Worm (Caenorhabditis elegans): ENCODE measurements around the gene C10B5.3.

Gene C10B5.3

DNA sequence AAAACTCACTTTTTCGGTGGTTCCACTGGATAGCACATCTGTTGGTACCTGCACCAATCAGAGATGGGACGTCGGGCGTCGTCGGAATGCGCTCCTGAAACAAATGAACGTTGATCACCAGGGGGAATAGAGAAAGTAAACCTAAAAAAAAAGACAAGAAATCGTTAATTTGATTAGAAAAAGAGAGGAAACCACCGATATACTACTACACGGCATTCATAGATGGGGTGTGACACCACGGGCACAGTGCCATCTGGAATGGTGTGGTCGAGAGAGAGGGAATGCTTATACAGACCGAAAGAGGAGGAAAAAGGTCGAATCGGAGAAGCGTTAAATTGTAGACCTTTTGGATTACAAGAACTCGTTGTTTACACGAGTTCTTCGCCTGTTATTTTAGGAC lies at the start of gene C10B5.3:
C10B5.3 (minus strand) TSS at position 101 of the 400 bp plus-strand sequence.
- TF ChIP-seq klf-2 (GFP tag; conservative IDR thresholded peaks at IDR 0.05) (no peak), ztf-23 (GFP tag; IDR thresholded peaks at IDR 0.05) (0 out of 2 replicates have a peak, but pooled peaks have one; percentile 15)

DNA sequence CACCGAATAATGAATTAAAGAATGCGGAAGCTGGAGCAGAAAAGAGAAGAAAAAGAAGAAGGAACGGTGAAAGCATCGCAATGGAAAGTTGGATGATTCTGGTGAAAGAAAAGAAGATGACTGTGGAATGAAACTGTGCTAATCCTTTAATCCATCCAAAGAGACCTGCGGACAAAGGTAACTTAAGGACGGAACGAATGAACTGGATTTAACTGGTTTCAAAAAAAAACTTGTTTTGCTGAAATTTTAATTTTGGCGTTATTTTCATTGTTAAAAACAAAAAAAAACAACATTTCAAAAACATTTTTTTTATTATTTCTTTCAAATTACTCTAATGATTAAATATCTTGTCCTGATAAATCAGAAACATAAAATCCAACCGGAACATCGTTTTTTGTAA lies 48.9 kb upstream of the C10B5.3 start, which contains the start of gene grl-12:
grl-12 (minus strand) TSS at position 101 of the 400 bp plus-strand sequence.
- TF ChIP-seq cog-1 (tag; optimal IDR thresholded peaks at IDR 0.05) (no peak), ref-1 (GFP tag; conservative IDR thresholded peaks at IDR 0.05) (no peak), ztf-29 (GFP tag; IDR thresholded peaks at IDR 0.05) (no peak), tab-1 (GFP tag; IDR thresholded peaks at IDR 0.05) (no peak), klf-2 (GFP tag; conservative IDR thresholded peaks at IDR 0.05) (no peak), ztf-23 (GFP tag; IDR thresholded peaks at IDR 0.05) (no peak), med-1 (GFP tag; optimal IDR thresholded peaks at IDR 0.05; ENCODE audit: insufficient read depth) (no peak), T22C8.4 (GFP tag; IDR thresholded peaks at IDR 0.05) (no peak), flt-1 (GFP tag; IDR thresholded peaks at IDR 0.05) (no peak)

DNA sequence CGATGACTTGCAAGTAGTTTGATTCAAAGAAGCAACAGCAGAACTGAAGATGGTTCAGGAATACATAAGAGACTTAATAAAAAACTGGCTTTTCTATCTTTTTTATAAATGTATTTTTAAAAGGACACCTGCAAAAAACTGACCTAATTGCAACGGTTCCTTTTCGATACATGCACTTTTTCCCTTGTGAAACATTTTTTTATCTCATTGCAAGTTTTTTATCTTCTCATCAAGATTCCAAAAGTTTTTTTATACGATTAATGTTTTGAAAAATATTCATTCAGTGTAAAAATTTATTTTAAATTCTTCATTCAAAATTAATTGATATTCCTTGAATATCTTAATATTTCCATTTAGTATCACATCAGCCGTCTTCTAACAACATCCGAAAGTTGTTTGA lies 47.6 kb upstream of the C10B5.3 start, which contains the start of gene oac-29:
oac-29 (minus strand) TSS at position 101 of the 400 bp plus-strand sequence.
- TF ChIP-seq T22C8.4 (GFP tag; IDR thresholded peaks at IDR 0.05) (no peak), tab-1 (GFP tag; IDR thresholded peaks at IDR 0.05) (no peak), ztf-29 (GFP tag; IDR thresholded peaks at IDR 0.05) (no peak), ref-1 (GFP tag; conservative IDR thresholded peaks at IDR 0.05) (no peak)

DNA sequence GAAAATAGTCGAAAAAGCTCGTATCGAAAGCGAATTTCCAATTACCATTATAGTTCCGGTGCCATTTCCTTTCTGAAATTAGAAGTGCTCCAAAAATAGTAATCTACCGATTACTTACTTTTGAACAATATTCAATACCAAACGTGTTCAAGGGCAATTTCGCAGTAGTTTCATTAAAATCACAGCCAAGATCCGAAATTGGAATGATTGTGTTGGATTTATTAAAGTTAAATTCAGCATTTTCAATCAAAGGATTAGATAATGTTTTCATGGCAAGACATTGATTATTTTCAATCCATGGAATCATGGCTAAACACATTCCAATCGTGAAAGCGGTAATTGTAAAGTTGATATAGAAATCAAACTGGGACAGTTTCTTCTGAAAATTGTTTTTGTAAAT lies 44.8 kb upstream of the C10B5.3 start:
- no peak for TF ChIP-seq klf-2 (GFP tag; conservative IDR thresholded peaks at IDR 0.05)
- TF ChIP-seq T22C8.4 (GFP tag; IDR thresholded peaks at IDR 0.05) = no peak
- no peak for TF ChIP-seq ref-1 (GFP tag; conservative IDR thresholded peaks at IDR 0.05)
- TF ChIP-seq ztf-23 (GFP tag; IDR thresholded peaks at IDR 0.05) = no peak
- TF ChIP-seq flt-1 (GFP tag; IDR thresholded peaks at IDR 0.05) = no peak
- no peak for TF ChIP-seq tab-1 (GFP tag; IDR thresholded peaks at IDR 0.05)
- TF ChIP-seq ztf-29 (GFP tag; IDR thresholded peaks at IDR 0.05) = no peak
- no peak for TF ChIP-seq med-1 (GFP tag; optimal IDR thresholded peaks at IDR 0.05; ENCODE audit: insufficient read depth)
- TF ChIP-seq cog-1 (tag; optimal IDR thresholded peaks at IDR 0.05) = no peak

DNA sequence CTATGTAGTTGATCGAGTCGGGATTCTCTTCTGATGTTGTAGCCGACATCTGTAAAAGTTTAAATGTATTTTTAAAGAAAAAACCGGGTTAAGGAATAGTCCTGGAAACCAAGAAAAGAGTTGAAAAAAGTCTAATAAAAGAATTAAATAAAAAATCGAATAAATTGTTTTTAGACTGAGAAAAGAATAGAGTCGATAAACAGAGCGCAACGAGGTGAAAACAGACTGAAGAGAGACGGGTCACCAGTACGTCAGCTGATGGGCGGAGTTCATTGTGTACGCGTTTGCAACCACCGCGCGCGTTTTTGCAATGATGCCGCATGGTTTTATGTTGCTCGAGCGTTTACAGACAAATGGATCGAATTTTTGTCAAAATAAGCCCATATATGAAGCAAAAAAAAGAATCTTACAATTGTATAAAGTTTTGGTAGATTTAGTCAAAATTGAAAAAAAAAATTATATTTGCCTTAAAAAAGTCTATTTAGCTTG lies 43.3 kb upstream of the C10B5.3 start, which contains the start of gene atg-18:
atg-18 (minus strand) TSS at position 51 of the 489 bp plus-strand sequence.
- TF ChIP-seq med-1 (GFP tag; optimal IDR thresholded peaks at IDR 0.05; ENCODE audit: insufficient read depth) = peak; percentile 78
- TF ChIP-seq ztf-23 (GFP tag; IDR thresholded peaks at IDR 0.05) = peak; percentile 68; the same call in 1 of the 2 replicates
- peak; percentile 51; the same call in 1 of the 2 replicates for TF ChIP-seq klf-2 (GFP tag; conservative IDR thresholded peaks at IDR 0.05)
- no peak for TF ChIP-seq T22C8.4 (GFP tag; IDR thresholded peaks at IDR 0.05)
- TF ChIP-seq tab-1 (GFP tag; IDR thresholded peaks at IDR 0.05) = no peak
- TF ChIP-seq flt-1 (GFP tag; IDR thresholded peaks at IDR 0.05) = no peak
- no peak for TF ChIP-seq ref-1 (GFP tag; conservative IDR thresholded peaks at IDR 0.05)
- peak; percentile 58; the same call in 1 of the 2 replicates for TF ChIP-seq ztf-29 (GFP tag; IDR thresholded peaks at IDR 0.05)
- TF ChIP-seq cog-1 (tag; optimal IDR thresholded peaks at IDR 0.05) = peak; percentile 2

DNA sequence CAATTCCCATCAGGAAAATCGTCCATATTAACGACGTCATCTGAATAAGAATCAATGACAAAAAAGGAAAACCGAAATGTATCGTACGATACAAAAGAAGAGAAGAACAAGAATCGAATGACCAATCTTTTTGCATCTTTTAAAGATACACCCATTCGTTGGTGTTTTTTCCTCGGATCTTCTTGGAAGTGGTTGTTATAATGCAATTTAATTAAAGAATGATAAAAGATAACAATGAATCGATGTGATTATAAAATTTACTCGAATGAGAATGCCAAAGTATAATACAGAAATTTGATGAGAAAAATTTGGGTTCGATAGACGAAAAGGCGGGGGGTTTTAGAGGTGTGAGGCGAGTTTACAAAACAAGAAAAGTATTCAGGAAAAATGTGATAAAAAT lies 41.0 kb upstream of the C10B5.3 start, which contains the start of gene F41E6.12:
F41E6.12 (minus strand) TSS at position 101 of the 400 bp plus-strand sequence.
- TF ChIP-seq med-1 (GFP tag; optimal IDR thresholded peaks at IDR 0.05; ENCODE audit: insufficient read depth) (no peak), ztf-23 (GFP tag; IDR thresholded peaks at IDR 0.05) (no peak), flt-1 (GFP tag; IDR thresholded peaks at IDR 0.05) (no peak), ref-1 (GFP tag; conservative IDR thresholded peaks at IDR 0.05) (no peak), ztf-29 (GFP tag; IDR thresholded peaks at IDR 0.05) (no peak)

DNA sequence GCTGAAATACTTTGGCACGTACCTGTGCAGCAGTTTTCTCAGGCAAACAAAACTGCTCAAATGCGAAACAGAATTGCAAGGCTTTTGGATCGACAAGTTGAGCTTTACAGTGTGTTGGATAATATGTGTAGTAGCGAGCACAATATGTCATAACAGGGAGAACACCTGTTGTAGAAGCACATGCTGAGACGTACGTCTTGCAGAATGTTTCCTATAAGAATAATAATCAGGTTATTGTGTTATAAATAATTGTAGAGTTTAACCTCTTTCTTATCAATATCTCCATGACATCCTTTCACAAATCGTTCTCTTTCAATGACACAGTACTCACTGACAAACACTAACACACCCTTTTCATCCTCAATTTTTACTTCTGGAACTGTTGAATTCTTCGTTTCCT lies 39.6 kb upstream of the C10B5.3 start:
- TF ChIP-seq med-1 (GFP tag; optimal IDR thresholded peaks at IDR 0.05; ENCODE audit: insufficient read depth) = no peak
- no peak for TF ChIP-seq klf-2 (GFP tag; conservative IDR thresholded peaks at IDR 0.05)
- no peak for TF ChIP-seq flt-1 (GFP tag; IDR thresholded peaks at IDR 0.05)
- no peak for TF ChIP-seq tab-1 (GFP tag; IDR thresholded peaks at IDR 0.05)
- TF ChIP-seq T22C8.4 (GFP tag; IDR thresholded peaks at IDR 0.05) = no peak
- TF ChIP-seq ref-1 (GFP tag; conservative IDR thresholded peaks at IDR 0.05) = no peak
- no peak for TF ChIP-seq cog-1 (tag; optimal IDR thresholded peaks at IDR 0.05)

DNA sequence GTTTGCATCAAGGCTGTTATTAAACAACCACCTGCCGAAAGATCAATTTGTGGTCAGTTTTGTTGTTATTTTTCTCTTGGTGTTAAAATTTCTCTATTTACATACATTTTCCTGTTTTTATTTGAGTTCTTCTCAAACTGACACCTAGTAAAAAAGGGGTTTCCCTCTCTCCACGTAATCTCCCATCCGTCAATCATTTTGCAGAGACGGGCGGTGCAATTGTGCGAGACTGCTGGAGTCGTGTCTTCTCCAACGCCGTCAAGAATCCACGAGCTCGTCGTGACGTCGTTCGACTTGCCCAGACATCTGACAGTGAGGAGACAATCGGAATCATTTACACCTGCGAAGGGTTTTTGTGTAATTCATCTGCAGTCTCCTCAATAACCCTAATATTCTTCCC lies 38.4 kb upstream of the C10B5.3 start:
- TF ChIP-seq flt-1 (GFP tag; IDR thresholded peaks at IDR 0.05) = no peak
- no peak for TF ChIP-seq cog-1 (tag; optimal IDR thresholded peaks at IDR 0.05)
- TF ChIP-seq T22C8.4 (GFP tag; IDR thresholded peaks at IDR 0.05) = no peak
- no peak for TF ChIP-seq klf-2 (GFP tag; conservative IDR thresholded peaks at IDR 0.05)
- no peak for TF ChIP-seq tab-1 (GFP tag; IDR thresholded peaks at IDR 0.05)
- TF ChIP-seq ref-1 (GFP tag; conservative IDR thresholded peaks at IDR 0.05) = no peak
- TF ChIP-seq ztf-23 (GFP tag; IDR thresholded peaks at IDR 0.05) = no peak
- no peak for TF ChIP-seq ztf-29 (GFP tag; IDR thresholded peaks at IDR 0.05)
- TF ChIP-seq med-1 (GFP tag; optimal IDR thresholded peaks at IDR 0.05; ENCODE audit: insufficient read depth) = no peak

DNA sequence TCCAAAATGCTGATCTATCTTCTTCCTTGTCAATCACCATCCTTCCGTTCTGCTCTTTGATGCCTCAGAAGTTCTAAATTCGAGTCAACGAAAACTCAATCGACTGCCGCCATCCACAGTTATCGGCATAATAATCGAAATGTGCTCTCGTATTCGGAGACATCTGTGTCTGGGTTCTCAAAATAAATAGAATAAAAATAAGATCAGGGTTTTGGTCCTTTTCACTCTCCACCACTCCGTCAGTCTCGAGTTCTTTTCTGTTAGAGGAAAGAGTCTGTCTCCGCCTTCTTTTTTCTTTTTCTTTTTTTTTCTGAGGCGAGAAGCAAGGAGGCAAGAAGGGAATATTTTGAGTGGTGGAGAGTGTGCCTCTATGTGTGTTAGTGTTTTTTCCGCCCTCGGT lies 35.8 kb upstream of the C10B5.3 start, which contains the start of gene F41E6.17:
F41E6.17 (plus strand) TSS at position 348 of the 400 bp plus-strand sequence.
- no peak for TF ChIP-seq ztf-29 (GFP tag; IDR thresholded peaks at IDR 0.05)
- no peak for TF ChIP-seq klf-2 (GFP tag; conservative IDR thresholded peaks at IDR 0.05)
- TF ChIP-seq cog-1 (tag; optimal IDR thresholded peaks at IDR 0.05) = no peak
- TF ChIP-seq med-1 (GFP tag; optimal IDR thresholded peaks at IDR 0.05; ENCODE audit: insufficient read depth) = no peak

DNA sequence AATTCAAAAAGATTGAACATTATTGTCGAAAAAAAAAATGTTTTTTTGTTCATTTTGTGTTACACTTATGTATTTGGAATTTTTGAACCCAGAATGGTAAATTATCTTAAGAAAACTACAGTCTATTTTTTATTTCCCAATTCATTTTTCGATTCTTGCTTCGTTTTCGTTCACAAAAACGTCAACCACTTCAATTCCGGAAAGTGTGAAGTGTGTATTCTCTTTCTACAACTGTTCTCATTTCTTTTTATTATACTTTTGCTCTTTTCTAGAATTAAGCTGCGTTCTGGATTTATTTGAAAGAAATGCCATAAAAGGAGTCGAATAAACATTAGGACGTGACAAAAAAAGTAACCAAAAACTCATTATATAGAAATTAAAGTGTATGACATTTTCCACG lies 34.3 kb upstream of the C10B5.3 start, which contains the start of gene F41E6.1:
F41E6.1 (plus strand) TSS at position 301 of the 400 bp plus-strand sequence.
- TF ChIP-seq klf-2 (GFP tag; conservative IDR thresholded peaks at IDR 0.05) (no peak), T22C8.4 (GFP tag; IDR thresholded peaks at IDR 0.05) (no peak)

Measured in whole organism, midembryonic.